Fruit fly (Drosophila melanogaster): ENCODE results near the gene kirre.

DNA sequence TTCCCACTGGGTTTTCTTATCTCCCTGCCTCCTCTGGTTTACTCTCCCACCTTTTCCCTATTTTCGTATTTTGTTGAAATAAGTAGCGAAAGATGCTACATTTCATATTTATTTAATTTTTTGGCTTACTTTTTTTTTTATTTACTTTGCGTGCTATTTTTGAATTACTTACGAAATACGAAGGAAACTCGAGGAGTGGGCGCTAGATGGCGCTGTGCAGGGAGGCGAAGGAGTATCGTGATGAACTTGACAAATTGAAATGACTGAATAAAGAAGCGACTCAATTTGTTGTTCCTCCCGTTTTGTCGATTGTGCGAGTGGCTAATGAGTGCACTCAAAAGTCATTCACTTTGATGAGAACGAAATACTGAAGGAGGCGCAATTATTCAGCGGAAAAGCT is 54.7 kb downstream of the kirre start:
- no peak for TF ChIP-seq CG6808 (GFP tag; optimal IDR thresholded peaks at IDR 0.05)
- no peak for TF ChIP-seq lz (GFP tag; optimal IDR thresholded peaks at IDR 0.05)
- no peak for TF ChIP-seq CG11762 (GFP tag; optimal IDR thresholded peaks at IDR 0.05; ENCODE audit: insufficient read depth)
- no peak for TF ChIP-seq Smox (GFP tag; optimal IDR thresholded peaks at IDR 0.05)
- TF ChIP-seq CG10669 (GFP tag; optimal IDR thresholded peaks at IDR 0.05), result no peak
- TF ChIP-seq CG6854 (GFP tag; optimal IDR thresholded peaks at IDR 0.05), result no peak
- no peak for TF ChIP-seq CG11294 (GFP tag; IDR thresholded peaks at IDR 0.05)
- TF ChIP-seq Sox102F (GFP tag; optimal IDR thresholded peaks at IDR 0.05), result no peak
- TF ChIP-seq Hr39 (GFP tag; optimal IDR thresholded peaks at IDR 0.05), result no peak
- TF ChIP-seq Met (GFP tag; optimal IDR thresholded peaks at IDR 0.05), result no peak
- TF ChIP-seq esn (GFP tag; optimal IDR thresholded peaks at IDR 0.05), result no peak
- TF ChIP-seq Lpt (GFP tag; optimal IDR thresholded peaks at IDR 0.05), result no peak

Measured in whole organism, prepupa.